Fruit fly (Drosophila melanogaster): ENCODE results near the gene ss.
A peak's percentile ranks its signal among the peaks of the same experiment; 100 is the strongest.

ss gene

dm6 chr3R:16449187-16449973 is 45.9 kb upstream of the ss start (continued):
- TF ChIP-seq tai (GFP tag; optimal IDR thresholded peaks at IDR 0.05), result no peak

dm6 chr3R:16448378-16449134 is 45.1 kb upstream of the ss start:
- TF ChIP-seq N (GFP tag; optimal IDR thresholded peaks at IDR 0.05) (no peak), CG9705 (GFP tag; optimal IDR thresholded peaks at IDR 0.05) (no peak), dl (GFP tag; optimal IDR thresholded peaks at IDR 0.05; ENCODE audit: insufficient read depth in 1 of 2, partially characterized antibody in 2 of 2) (no peak), jim (GFP tag; optimal IDR thresholded peaks at IDR 0.05) (no peak), pan (optimal IDR thresholded peaks at IDR 0.05) (no peak), sv (GFP tag; optimal IDR thresholded peaks at IDR 0.05) (peak; percentile 40), Hnf4 (GFP tag; optimal IDR thresholded peaks at IDR 0.05) (peak; percentile 49), tai (GFP tag; optimal IDR thresholded peaks at IDR 0.05) (no peak), rgr (GFP tag; optimal IDR thresholded peaks at IDR 0.05) (peak; percentile 31), CG32264 (GFP tag; optimal IDR thresholded peaks at IDR 0.05) (no peak)

dm6 chr3R:16447448-16448045 is 44.1 kb upstream of the ss start:
- TF ChIP-seq HLH106 (tag; optimal IDR thresholded peaks at IDR 0.05) (no peak), Rel (GFP tag; optimal IDR thresholded peaks at IDR 0.05) (no peak), Rel (tag; optimal IDR thresholded peaks at IDR 0.05) (peak; percentile 58), Vsx2 (GFP tag; optimal IDR thresholded peaks at IDR 0.05; ENCODE audit: partially characterized antibody) (peak; percentile 75), Dif (GFP tag; optimal IDR thresholded peaks at IDR 0.05; ENCODE audit: partially characterized antibody) (no peak)

dm6 chr3R:16446836-16447235 is 43.3 kb upstream of the ss start:
- TF ChIP-seq Hr78 (GFP tag; optimal IDR thresholded peaks at IDR 0.05) (no peak), Rel (GFP tag; optimal IDR thresholded peaks at IDR 0.05) (no peak), Rel (tag; optimal IDR thresholded peaks at IDR 0.05) (peak; percentile 79), Vsx2 (GFP tag; optimal IDR thresholded peaks at IDR 0.05; ENCODE audit: partially characterized antibody) (peak; percentile 99), CrebA (GFP tag; optimal IDR thresholded peaks at IDR 0.05; ENCODE audit: borderline replicate concordance) (no peak), fru (GFP tag; optimal IDR thresholded peaks at IDR 0.05) (peak; percentile 2), pan (optimal IDR thresholded peaks at IDR 0.05) (no peak), GATAd (GFP tag; optimal IDR thresholded peaks at IDR 0.05) (no peak), brk (GFP tag; optimal IDR thresholded peaks at IDR 0.05) (no peak), Hr83 (GFP tag; optimal IDR thresholded peaks at IDR 0.05; ENCODE audit: poor library complexity, severe bottlenecking) (no peak), sv (GFP tag; optimal IDR thresholded peaks at IDR 0.05) (no peak), br (GFP tag; optimal IDR thresholded peaks at IDR 0.05) (no peak), CG9705 (GFP tag; optimal IDR thresholded peaks at IDR 0.05) (no peak), CG32264 (GFP tag; optimal IDR thresholded peaks at IDR 0.05) (no peak), psq (GFP tag; optimal IDR thresholded peaks at IDR 0.05) (no peak), h (GFP tag; optimal IDR thresholded peaks at IDR 0.05) (peak; percentile 38), dl (GFP tag; optimal IDR thresholded peaks at IDR 0.05; ENCODE audit: insufficient read depth in 1 of 2, partially characterized antibody in 2 of 2) (no peak), jim (GFP tag; optimal IDR thresholded peaks at IDR 0.05) (no peak), woc (GFP tag; optimal IDR thresholded peaks at IDR 0.05) (no peak), tai (GFP tag; optimal IDR thresholded peaks at IDR 0.05) (peak; percentile 2), Mio (GFP tag; optimal IDR thresholded peaks at IDR 0.05) (no peak), N (GFP tag; optimal IDR thresholded peaks at IDR 0.05) (no peak), ey (GFP tag; optimal IDR thresholded peaks at IDR 0.05) (no peak), Hnf4 (GFP tag; optimal IDR thresholded peaks at IDR 0.05) (no peak), Abd-B (GFP tag; optimal IDR thresholded peaks at IDR 0.05) (no peak), lola (GFP tag; optimal IDR thresholded peaks at IDR 0.05) (no peak)

- TF ChIP-seq pan (optimal IDR thresholded peaks at IDR 0.05) (no peak), Abd-B (GFP tag; optimal IDR thresholded peaks at IDR 0.05) (no peak), h (GFP tag; optimal IDR thresholded peaks at IDR 0.05) (peak; percentile 93), OdsH (GFP tag; optimal IDR thresholded peaks at IDR 0.05) (peak; percentile 91), brk (GFP tag; optimal IDR thresholded peaks at IDR 0.05) (no peak), rgr (GFP tag; optimal IDR thresholded peaks at IDR 0.05) (peak; percentile 96), dmrt93B (GFP tag; optimal IDR thresholded peaks at IDR 0.05) (no peak), CG32264 (GFP tag; optimal IDR thresholded peaks at IDR 0.05) (peak; percentile 56), N (GFP tag; optimal IDR thresholded peaks at IDR 0.05) (no peak), CrebA (GFP tag; optimal IDR thresholded peaks at IDR 0.05; ENCODE audit: borderline replicate concordance) (no peak), jim (GFP tag; optimal IDR thresholded peaks at IDR 0.05) (no peak), lola (GFP tag; optimal IDR thresholded peaks at IDR 0.05) (no peak), fru (GFP tag; optimal IDR thresholded peaks at IDR 0.05) (peak; percentile 93), Dif (GFP tag; optimal IDR thresholded peaks at IDR 0.05; ENCODE audit: partially characterized antibody) (no peak), Sp1 (GFP tag; optimal IDR thresholded peaks at IDR 0.05) (peak; percentile 75), Hnf4 (GFP tag; optimal IDR thresholded peaks at IDR 0.05) (no peak), dsf (GFP tag; optimal IDR thresholded peaks at IDR 0.05; ENCODE audit: borderline replicate concordance) (peak; percentile 27), sage (GFP tag; optimal IDR thresholded peaks at IDR 0.05) (no peak), Rel (GFP tag; optimal IDR thresholded peaks at IDR 0.05) (no peak), Rel (tag; optimal IDR thresholded peaks at IDR 0.05) (peak; percentile 24), CG9705 (GFP tag; optimal IDR thresholded peaks at IDR 0.05) (peak; percentile 61), Mio (GFP tag; optimal IDR thresholded peaks at IDR 0.05) (no peak), dl (GFP tag; optimal IDR thresholded peaks at IDR 0.05; ENCODE audit: insufficient read depth in 1 of 2, partially characterized antibody in 2 of 2) (no peak), sv (GFP tag; optimal IDR thresholded peaks at IDR 0.05) (peak; percentile 87), tai (GFP tag; optimal IDR thresholded peaks at IDR 0.05) (no peak)
These were observed 39.4 kb upstream of the ss start, which contains the start of the genes Ttc1 and CG14882 for dm6 chr3R:16442937-16443336. Ttc1 (minus strand) TSS chr3R:16443007. CG14882 (plus strand) TSS chr3R:16443207.
